Comparison of ENCODE assay signal across 1 fruit fly cellular context in genomic region chr3L:1183467-1183866, dm6.
A peak's percentile ranks its signal among the peaks of the same experiment; 100 is the strongest.
TF ChIP-seq lines count a peak whose summit lies in the region.

No protein-coding gene starts in this region.

TF ChIP-seq in whole organism, embryonic, 481 proteins besides CTCF, POLR2A, EP300 and RAD21 (continued from another document and continues in another):
- no peak for TF ChIP-seq kah (GFP tag; optimal IDR thresholded peaks at IDR 0.05; lab: Kevin White, UChicago)
- peak; percentile 31 for TF ChIP-seq CG12769 (tag; optimal IDR thresholded peaks at IDR 0.05; lab: Kevin White, UChicago)
- no peak for TF ChIP-seq HLH3B (GFP tag; IDR thresholded peaks at IDR 0.05; lab: Robert Waterston, UW)
- no peak for TF ChIP-seq MBD-R2 (GFP tag; IDR thresholded peaks at IDR 0.05; lab: Robert Waterston, UW)
- TF ChIP-seq klu (GFP tag; IDR thresholded peaks at IDR 0.05; lab: Robert Waterston, UW), result no peak
- TF ChIP-seq chinmo (GFP tag; IDR thresholded peaks at IDR 0.05; lab: Robert Waterston, UW; ENCODE audit: partially characterized antibody), result no peak
- TF ChIP-seq Drgx (GFP tag; IDR thresholded peaks at IDR 0.05; lab: Robert Waterston, UW), result no peak
- TF ChIP-seq Ets97D (GFP tag; optimal IDR thresholded peaks at IDR 0.05; lab: Kevin White, UChicago), result no peak
- no peak for TF ChIP-seq CG5180 (GFP tag; optimal IDR thresholded peaks at IDR 0.05; lab: Kevin White, UChicago)
- no peak for TF ChIP-seq CG1529 (GFP tag; optimal IDR thresholded peaks at IDR 0.05; lab: Kevin White, UChicago)
- TF ChIP-seq E2f1 (GFP tag; IDR thresholded peaks at IDR 0.05; lab: Robert Waterston, UW), result no peak
- no peak for TF ChIP-seq ato (GFP tag; IDR thresholded peaks at IDR 0.05; lab: Robert Waterston, UW; ENCODE audit: partially characterized antibody)
- no peak for TF ChIP-seq Usf (GFP tag; optimal IDR thresholded peaks at IDR 0.05; lab: Kevin White, UChicago)
- TF ChIP-seq stwl (tag; optimal IDR thresholded peaks at IDR 0.05; lab: Kevin White, UChicago), result no peak
- no peak for TF ChIP-seq kni (GFP tag; optimal IDR thresholded peaks at IDR 0.05; lab: Kevin White, UChicago)
- no peak for TF ChIP-seq sna (GFP tag; IDR thresholded peaks at IDR 0.05; lab: Robert Waterston, UW; ENCODE audit: partially characterized antibody)
- TF ChIP-seq CG14710 (tag; optimal IDR thresholded peaks at IDR 0.05; lab: Kevin White, UChicago), result no peak
- no peak for TF ChIP-seq esg (GFP tag; conservative IDR thresholded peaks at IDR 0.05; lab: Robert Waterston, UW)
- TF ChIP-seq chif (GFP tag; optimal IDR thresholded peaks at IDR 0.05; lab: Kevin White, UChicago), result no peak
- TF ChIP-seq tup (GFP tag; optimal IDR thresholded peaks at IDR 0.05; lab: Kevin White, UChicago), result no peak
- no peak for TF ChIP-seq CG8478 (optimal IDR thresholded peaks at IDR 0.05; lab: Kevin White, UChicago)
- no peak for TF ChIP-seq Hr3 (GFP tag; optimal IDR thresholded peaks at IDR 0.05; lab: Kevin White, UChicago)
- peak; percentile 5 for TF ChIP-seq Antp (GFP tag; optimal IDR thresholded peaks at IDR 0.05; lab: Kevin White, UChicago)
- no peak for TF ChIP-seq gce (GFP tag; IDR thresholded peaks at IDR 0.05; lab: Robert Waterston, UW)
- no peak for TF ChIP-seq Dll (GFP tag; IDR thresholded peaks at IDR 0.05; lab: Robert Waterston, UW; ENCODE audit: partially characterized antibody)
- TF ChIP-seq Stat92E (GFP tag; optimal IDR thresholded peaks at IDR 0.05; lab: Kevin White, UChicago), result no peak
- peak; percentile 60; the same call in 1 of the 3 replicates for TF ChIP-seq Dbx (GFP tag; IDR thresholded peaks at IDR 0.05; lab: Robert Waterston, UW)
- no peak for TF ChIP-seq CG8281 (tag; optimal IDR thresholded peaks at IDR 0.05; lab: Kevin White, UChicago)
- TF ChIP-seq schlank (tag; optimal IDR thresholded peaks at IDR 0.05; lab: Kevin White, UChicago), result no peak
- TF ChIP-seq CG11247 (GFP tag; IDR thresholded peaks at IDR 0.05; lab: Robert Waterston, UW), result peak; percentile 45
- TF ChIP-seq Gsc (GFP tag; IDR thresholded peaks at IDR 0.05; lab: Robert Waterston, UW), result no peak
- TF ChIP-seq nerfin-2 (GFP tag; IDR thresholded peaks at IDR 0.05; lab: Robert Waterston, UW; ENCODE audit: partially characterized antibody), result no peak
- no peak for TF ChIP-seq CG11723 (GFP tag; optimal IDR thresholded peaks at IDR 0.05; lab: Kevin White, UChicago)
- no peak for TF ChIP-seq ro (GFP tag; IDR thresholded peaks at IDR 0.05; lab: Robert Waterston, UW)
- no peak for TF ChIP-seq tap (tag; optimal IDR thresholded peaks at IDR 0.05; lab: Kevin White, UChicago)
- no peak for TF ChIP-seq Scr (GFP tag; IDR thresholded peaks at IDR 0.05; lab: Robert Waterston, UW; ENCODE audit: partially characterized antibody)
- TF ChIP-seq Fer3 (tag; optimal IDR thresholded peaks at IDR 0.05; lab: Kevin White, UChicago), result peak; percentile 7
- TF ChIP-seq usp (GFP tag; optimal IDR thresholded peaks at IDR 0.05; lab: Kevin White, UChicago), result no peak
- no peak for TF ChIP-seq Dad (GFP tag; optimal IDR thresholded peaks at IDR 0.05; lab: Kevin White, UChicago)
- no peak for TF ChIP-seq rib (GFP tag; IDR thresholded peaks at IDR 0.05; lab: Robert Waterston, UW)
- TF ChIP-seq CG4707 (GFP tag; optimal IDR thresholded peaks at IDR 0.05; lab: Kevin White, UChicago), result no peak
- no peak for TF ChIP-seq lola (GFP tag; optimal IDR thresholded peaks at IDR 0.05; lab: Kevin White, UChicago)
- TF ChIP-seq hth (optimal IDR thresholded peaks at IDR 0.05; lab: Kevin White, UChicago), result no peak
- no peak for TF ChIP-seq B-H2 (GFP tag; optimal IDR thresholded peaks at IDR 0.05; lab: Kevin White, UChicago)
- peak; percentile 31; the same call in 1 of the 2 replicates for TF ChIP-seq Atf6 (GFP tag; IDR thresholded peaks at IDR 0.05; lab: Robert Waterston, UW)
- TF ChIP-seq CG16815 (GFP tag; optimal IDR thresholded peaks at IDR 0.05; lab: Kevin White, UChicago), result no peak
- no peak for TF ChIP-seq Nf-YC (tag; optimal IDR thresholded peaks at IDR 0.05; lab: Kevin White, UChicago)
- TF ChIP-seq CG11560 (tag; IDR thresholded peaks at IDR 0.05; lab: Robert Waterston, UW), result no peak
- TF ChIP-seq Poxn (GFP tag; IDR thresholded peaks at IDR 0.05; lab: Robert Waterston, UW), result no peak
- TF ChIP-seq gcm2 (GFP tag; optimal IDR thresholded peaks at IDR 0.05; lab: Kevin White, UChicago), result no peak
- TF ChIP-seq Xbp1 (GFP tag; optimal IDR thresholded peaks at IDR 0.05; lab: Kevin White, UChicago), result no peak
- TF ChIP-seq luna (GFP tag; optimal IDR thresholded peaks at IDR 0.05; lab: Kevin White, UChicago), result no peak
- TF ChIP-seq CG7786 (GFP tag; optimal IDR thresholded peaks at IDR 0.05; lab: Kevin White, UChicago), result no peak
- no peak for TF ChIP-seq CG12299 (tag; optimal IDR thresholded peaks at IDR 0.05; lab: Kevin White, UChicago)
- TF ChIP-seq CG30431 (GFP tag; optimal IDR thresholded peaks at IDR 0.05; lab: Kevin White, UChicago), result no peak
- TF ChIP-seq CG18619 (GFP tag; optimal IDR thresholded peaks at IDR 0.05; lab: Kevin White, UChicago), result no peak
- no peak for TF ChIP-seq ci (GFP tag; IDR thresholded peaks at IDR 0.05; lab: Robert Waterston, UW)
- TF ChIP-seq bcd (GFP tag; optimal IDR thresholded peaks at IDR 0.05; lab: Kevin White, UChicago), result peak; percentile 20
- TF ChIP-seq CG6791 (GFP tag; IDR thresholded peaks at IDR 0.05; lab: Robert Waterston, UW; ENCODE audit: partially characterized antibody), result no peak
- no peak for TF ChIP-seq CG7357 (GFP tag; IDR thresholded peaks at IDR 0.05; lab: Robert Waterston, UW)
- TF ChIP-seq croc (GFP tag; conservative IDR thresholded peaks at IDR 0.05; lab: Robert Waterston, UW), result no peak
- peak; percentile 33; the same call in 1 of the 2 replicates for TF ChIP-seq Taf1 (GFP tag; IDR thresholded peaks at IDR 0.05; lab: Robert Waterston, UW)
- TF ChIP-seq CG15479 (GFP tag; optimal IDR thresholded peaks at IDR 0.05; lab: Kevin White, UChicago), result no peak
- peak; percentile 16; the same call in 1 of the 2 replicates for TF ChIP-seq H2.0 (GFP tag; IDR thresholded peaks at IDR 0.05; lab: Robert Waterston, UW)
- no peak for TF ChIP-seq CG2199 (GFP tag; IDR thresholded peaks at IDR 0.05; lab: Robert Waterston, UW)
- 0 out of 2 replicates have a peak, but pooled peaks have one; percentile 21 for TF ChIP-seq ttk (GFP tag; IDR thresholded peaks at IDR 0.05; lab: Robert Waterston, UW)
- TF ChIP-seq ind (GFP tag; optimal IDR thresholded peaks at IDR 0.05; lab: Kevin White, UChicago), result no peak
- TF ChIP-seq CG17361 (GFP tag; IDR thresholded peaks at IDR 0.05; lab: Robert Waterston, UW), result no peak
- TF ChIP-seq CG32532 (GFP tag; IDR thresholded peaks at IDR 0.05; lab: Robert Waterston, UW), result peak; percentile 48
- TF ChIP-seq sisA (GFP tag; IDR thresholded peaks at IDR 0.05; lab: Robert Waterston, UW), result no peak
- TF ChIP-seq CG6854 (GFP tag; optimal IDR thresholded peaks at IDR 0.05; lab: Kevin White, UChicago), result no peak
- TF ChIP-seq pita (GFP tag; optimal IDR thresholded peaks at IDR 0.05; lab: Kevin White, UChicago), result no peak
- TF ChIP-seq caup (GFP tag; optimal IDR thresholded peaks at IDR 0.05; lab: Kevin White, UChicago; ENCODE audit: severe bottlenecking), result no peak
- TF ChIP-seq PHDP (tag; optimal IDR thresholded peaks at IDR 0.05; lab: Kevin White, UChicago), result no peak
- TF ChIP-seq cwo (GFP tag; optimal IDR thresholded peaks at IDR 0.05; lab: Kevin White, UChicago), result peak; percentile 31
- TF ChIP-seq CG15514 (GFP tag; optimal IDR thresholded peaks at IDR 0.05; lab: Kevin White, UChicago), result no peak
- TF ChIP-seq CoRest (tag; optimal IDR thresholded peaks at IDR 0.05; lab: Kevin White, UChicago), result no peak
- TF ChIP-seq E2f2 (GFP tag; IDR thresholded peaks at IDR 0.05; lab: Robert Waterston, UW), result no peak
- peak; percentile 87 for TF ChIP-seq Ets65A (GFP tag; lab: Kevin White, UChicago)
- TF ChIP-seq Dref (GFP tag; IDR thresholded peaks at IDR 0.05; lab: Robert Waterston, UW), result no peak
- TF ChIP-seq sqz (GFP tag; optimal IDR thresholded peaks at IDR 0.05; lab: Kevin White, UChicago), result no peak
- TF ChIP-seq Nf-YA (GFP tag; IDR thresholded peaks at IDR 0.05; lab: Robert Waterston, UW), result no peak
- TF ChIP-seq CG7271 (tag; optimal IDR thresholded peaks at IDR 0.05; lab: Kevin White, UChicago), result no peak
- TF ChIP-seq trh (GFP tag; optimal IDR thresholded peaks at IDR 0.05; lab: Kevin White, UChicago), result no peak
- TF ChIP-seq fd102C (GFP tag; optimal IDR thresholded peaks at IDR 0.05; lab: Kevin White, UChicago), result no peak
- TF ChIP-seq ken (GFP tag; IDR thresholded peaks at IDR 0.05; lab: Robert Waterston, UW), result no peak
- no peak for TF ChIP-seq pzg (GFP tag; optimal IDR thresholded peaks at IDR 0.05; lab: Kevin White, UChicago)
- TF ChIP-seq CG6683 (GFP tag; optimal IDR thresholded peaks at IDR 0.05; lab: Kevin White, UChicago), result no peak
- TF ChIP-seq pros (GFP tag; optimal IDR thresholded peaks at IDR 0.05; lab: Kevin White, UChicago), result no peak
- TF ChIP-seq CG3847 (GFP tag; IDR thresholded peaks at IDR 0.05; lab: Robert Waterston, UW), result no peak
- TF ChIP-seq ewg (GFP tag; optimal IDR thresholded peaks at IDR 0.05; lab: Kevin White, UChicago), result no peak
- TF ChIP-seq CG15696 (tag; optimal IDR thresholded peaks at IDR 0.05; lab: Kevin White, UChicago), result no peak
- no peak for TF ChIP-seq CG1792 (GFP tag; optimal IDR thresholded peaks at IDR 0.05; lab: Kevin White, UChicago)
- TF ChIP-seq Hey (tag; optimal IDR thresholded peaks at IDR 0.05; lab: Kevin White, UChicago), result no peak
- TF ChIP-seq CG1602 (GFP tag; optimal IDR thresholded peaks at IDR 0.05; lab: Kevin White, UChicago), result no peak
- TF ChIP-seq BEAF-32 (GFP tag; optimal IDR thresholded peaks at IDR 0.05; lab: Kevin White, UChicago), result no peak
- no peak for TF ChIP-seq CG9797 (GFP tag; optimal IDR thresholded peaks at IDR 0.05; lab: Kevin White, UChicago)
- TF ChIP-seq CG6254 (GFP tag; optimal IDR thresholded peaks at IDR 0.05; lab: Kevin White, UChicago), result no peak
- no peak for TF ChIP-seq otp (GFP tag; IDR thresholded peaks at IDR 0.05; lab: Robert Waterston, UW)
- no peak for TF ChIP-seq nom (GFP tag; optimal IDR thresholded peaks at IDR 0.05; lab: Kevin White, UChicago)
- no peak for TF ChIP-seq CG43689 (GFP tag; IDR thresholded peaks at IDR 0.05; lab: Robert Waterston, UW)
- no peak for TF ChIP-seq CG18011 (GFP tag; optimal IDR thresholded peaks at IDR 0.05; lab: Kevin White, UChicago)
- TF ChIP-seq CG18599 (GFP tag; optimal IDR thresholded peaks at IDR 0.05; lab: Kevin White, UChicago), result peak; percentile 66
- no peak for TF ChIP-seq fru (optimal IDR thresholded peaks at IDR 0.05; lab: Kevin White, UChicago)
- no peak for TF ChIP-seq CG2129 (GFP tag; IDR thresholded peaks at IDR 0.05; lab: Robert Waterston, UW; ENCODE audit: partially characterized antibody)
- TF ChIP-seq Abd-B (GFP tag; optimal IDR thresholded peaks at IDR 0.05; lab: Kevin White, UChicago), result no peak
- no peak for TF ChIP-seq dmrt11E (tag; optimal IDR thresholded peaks at IDR 0.05; lab: Kevin White, UChicago)
- TF ChIP-seq grn (GFP tag; optimal IDR thresholded peaks at IDR 0.05; lab: Kevin White, UChicago), result no peak
- no peak for TF ChIP-seq HLH4C (GFP tag; IDR thresholded peaks at IDR 0.05; lab: Robert Waterston, UW; ENCODE audit: partially characterized antibody)
- no peak for TF ChIP-seq az2 (GFP tag; optimal IDR thresholded peaks at IDR 0.05; lab: Kevin White, UChicago)
- peak; percentile 52; the same call in 1 of the 3 replicates for TF ChIP-seq dysf (GFP tag; IDR thresholded peaks at IDR 0.05; lab: Robert Waterston, UW)
- no peak for TF ChIP-seq CG5245 (GFP tag; optimal IDR thresholded peaks at IDR 0.05; lab: Kevin White, UChicago)
- TF ChIP-seq ara (GFP tag; IDR thresholded peaks at IDR 0.05; lab: Robert Waterston, UW), result no peak
- no peak for TF ChIP-seq NfI (GFP tag; optimal IDR thresholded peaks at IDR 0.05; lab: Kevin White, UChicago)
- TF ChIP-seq B-H1 (GFP tag; IDR thresholded peaks at IDR 0.05; lab: Robert Waterston, UW), result no peak
- TF ChIP-seq D (optimal IDR thresholded peaks at IDR 0.05; lab: Kevin White, UChicago), result no peak
- no peak for TF ChIP-seq D (GFP tag; optimal IDR thresholded peaks at IDR 0.05; lab: Kevin White, UChicago)
- TF ChIP-seq Fer2 (tag; optimal IDR thresholded peaks at IDR 0.05; lab: Kevin White, UChicago), result no peak
- no peak for TF ChIP-seq wdn (GFP tag; IDR thresholded peaks at IDR 0.05; lab: Robert Waterston, UW)
- TF ChIP-seq CG17568 (GFP tag; optimal IDR thresholded peaks at IDR 0.05; lab: Kevin White, UChicago), result no peak
- no peak for TF ChIP-seq CG6272 (GFP tag; IDR thresholded peaks at IDR 0.05; lab: Robert Waterston, UW)
- TF ChIP-seq gsb-n (tag; optimal IDR thresholded peaks at IDR 0.05; lab: Kevin White, UChicago), result no peak
- no peak for TF ChIP-seq CkIIα-i1 (GFP tag; IDR thresholded peaks at IDR 0.05; lab: Robert Waterston, UW)
- no peak for TF ChIP-seq CG7372 (GFP tag; IDR thresholded peaks at IDR 0.05; lab: Robert Waterston, UW)
- peak; percentile 24 for TF ChIP-seq CG7556 (GFP tag; optimal IDR thresholded peaks at IDR 0.05; lab: Kevin White, UChicago)
- no peak for TF ChIP-seq sd (tag; optimal IDR thresholded peaks at IDR 0.05; lab: Kevin White, UChicago)
- TF ChIP-seq NC2β (GFP tag; optimal IDR thresholded peaks at IDR 0.05; lab: Kevin White, UChicago), result no peak
- TF ChIP-seq sc (optimal IDR thresholded peaks at IDR 0.05; lab: Kevin White, UChicago), result no peak
- TF ChIP-seq sc (GFP tag; optimal IDR thresholded peaks at IDR 0.05; lab: Kevin White, UChicago), result no peak
- TF ChIP-seq CG10565 (GFP tag; optimal IDR thresholded peaks at IDR 0.05; lab: Kevin White, UChicago), result no peak
- TF ChIP-seq CG17328 (GFP tag; IDR thresholded peaks at IDR 0.05; lab: Robert Waterston, UW), result 0 out of 2 replicates have a peak, but pooled peaks have one; percentile 13
- peak; percentile 35; the same call in 1 of the 2 replicates for TF ChIP-seq Ptx1 (GFP tag; IDR thresholded peaks at IDR 0.05; lab: Robert Waterston, UW)
- TF ChIP-seq Mes4 (GFP tag; optimal IDR thresholded peaks at IDR 0.05; lab: Kevin White, UChicago), result no peak
- TF ChIP-seq CG18262 (tag; optimal IDR thresholded peaks at IDR 0.05; lab: Kevin White, UChicago), result no peak
- TF ChIP-seq CG9727 (GFP tag; optimal IDR thresholded peaks at IDR 0.05; lab: Kevin White, UChicago), result no peak
- no peak for TF ChIP-seq CG31365 (tag; optimal IDR thresholded peaks at IDR 0.05; lab: Kevin White, UChicago)
- TF ChIP-seq CG10462 (GFP tag; optimal IDR thresholded peaks at IDR 0.05; lab: Kevin White, UChicago), result no peak
- TF ChIP-seq CG10431 (GFP tag; optimal IDR thresholded peaks at IDR 0.05; lab: Kevin White, UChicago), result no peak
- TF ChIP-seq CG2889 (GFP tag; IDR thresholded peaks at IDR 0.05; lab: Robert Waterston, UW), result no peak
- no peak for TF ChIP-seq CG12219 (GFP tag; optimal IDR thresholded peaks at IDR 0.05; lab: Kevin White, UChicago)
